Fruit fly (Drosophila melanogaster) whole organism, embryonic: ENCODE measurements around the gene FIG4.

Experiments used
- Ada2b ChIP-seq: fragments of 200-800 bp; sonication (Bioruptor generic); IDR thresholded peaks from 2 replicates; pipeline ENCODE4 v1.3.6; 2022; ENCODE audit warnings: missing biosample characterization, missing genetic modification characterization
- Atf-2 ChIP-seq: fragments of 200-800 bp; sonication (Bioruptor generic); optimal IDR thresholded peaks from 2 replicates; lab custom pipeline; 2016; ENCODE audit warnings: missing biosample characterization, missing genetic modification characterization
- CG11560 ChIP-seq: fragments of 200-800 bp; sonication (Bioruptor generic); IDR thresholded peaks from 3 replicates; pipeline ENCODE4 v1.3.6; 2022; ENCODE audit warnings: missing biosample characterization, missing genetic modification characterization
- CG12744 ChIP-seq: fragments of 200-800 bp; sonication (Bioruptor generic); optimal IDR thresholded peaks from 2 replicates; lab custom pipeline; 2016; ENCODE audit warnings: missing biosample characterization, missing genetic modification characterization
- CG12769 ChIP-seq: fragments of 200-800 bp; sonication (Bioruptor generic); optimal IDR thresholded peaks from 2 replicates; lab custom pipeline; 2019; ENCODE audit warnings: missing biosample characterization, mild to moderate bottlenecking, missing genetic modification characterization, moderate library complexity
- CG13775 ChIP-seq: fragments of 200-800 bp; sonication (Bioruptor generic); optimal IDR thresholded peaks from 3 replicates; lab custom pipeline; 2017; ENCODE audit warnings: missing biosample characterization, mild to moderate bottlenecking, missing genetic modification characterization
- CG1603 ChIP-seq: fragments of 200-800 bp; sonication (Bioruptor generic); optimal IDR thresholded peaks from 2 replicates; lab custom pipeline; 2019; ENCODE audit warnings: missing biosample characterization, mild to moderate bottlenecking, missing genetic modification characterization, moderate library complexity
- CG1832 ChIP-seq: fragments of 200-800 bp; sonication (Bioruptor generic); optimal IDR thresholded peaks from 2 replicates; lab custom pipeline; 2017; ENCODE audit warnings: missing biosample characterization, mild to moderate bottlenecking, missing genetic modification characterization, inconsistent platforms
- CG2116 ChIP-seq: fragments of 200-800 bp; sonication (Bioruptor generic); optimal IDR thresholded peaks from 3 replicates; lab custom pipeline; 2018; ENCODE audit warnings: missing biosample characterization, mild to moderate bottlenecking, missing genetic modification characterization
- CG2875 ChIP-seq: fragments of 200-800 bp; sonication (Bioruptor generic); optimal IDR thresholded peaks from 2 replicates; lab custom pipeline; 2017; ENCODE audit warnings: missing biosample characterization, mild to moderate bottlenecking, missing genetic modification characterization, missing genetic modification reagents
- CG33213 ChIP-seq: fragments of 200-800 bp; sonication (Bioruptor generic); optimal IDR thresholded peaks from 3 replicates; lab custom pipeline; 2016; ENCODE audit warnings: missing biosample characterization, missing genetic modification characterization
- CG4730 ChIP-seq: fragments of 200-800 bp; sonication (Bioruptor generic); IDR thresholded peaks from 2 replicates; pipeline ENCODE4 v1.3.6; 2022; ENCODE audit warnings: missing biosample characterization, missing genetic modification characterization
- CG6791 ChIP-seq: fragments of 200-800 bp; sonication (Bioruptor generic); IDR thresholded peaks from 3 replicates; pipeline ENCODE4 v1.3.6; 2022; ENCODE audit warnings: missing biosample characterization, missing genetic modification characterization; ENCODE audit not compliant: partially characterized antibody
- CG7786 ChIP-seq: fragments of 200-800 bp; sonication (Bioruptor generic); optimal IDR thresholded peaks from 2 replicates; lab custom pipeline; 2016; ENCODE audit warnings: missing biosample characterization, missing genetic modification characterization
- CG7987 ChIP-seq: fragments of 200-800 bp; sonication (Bioruptor generic); optimal IDR thresholded peaks from 2 replicates; lab custom pipeline; 2018; ENCODE audit warnings: missing biosample characterization, mild to moderate bottlenecking, missing genetic modification characterization, moderate library complexity
- CG8388 ChIP-seq: fragments of 200-800 bp; sonication (Bioruptor generic); optimal IDR thresholded peaks from 2 replicates; lab custom pipeline; 2019; ENCODE audit warnings: missing biosample characterization, mild to moderate bottlenecking, missing genetic modification characterization, moderate library complexity
- CG9817 ChIP-seq: fragments of 200-800 bp; sonication (Bioruptor generic); optimal IDR thresholded peaks from 2 replicates; lab custom pipeline; 2018; ENCODE audit warnings: missing biosample characterization, mild to moderate bottlenecking, missing genetic modification characterization, moderate library complexity
- CHES-1-like ChIP-seq: fragments of 200-800 bp; sonication (Bioruptor generic); optimal IDR thresholded peaks from 2 replicates; lab custom pipeline; 2016; ENCODE audit warnings: missing biosample characterization, missing genetic modification characterization
- Dek ChIP-seq: fragments of 200-800 bp; sonication (Bioruptor generic); optimal IDR thresholded peaks from 3 replicates; lab custom pipeline; 2019; ENCODE audit warnings: missing biosample characterization, mild to moderate bottlenecking, missing genetic modification characterization, moderate library complexity
- ERR ChIP-seq: fragments of 200-800 bp; sonication (Bioruptor generic); optimal IDR thresholded peaks from 2 replicates; lab custom pipeline; 2016; ENCODE audit warnings: missing biosample characterization, missing genetic modification characterization
- Eip74EF ChIP-seq, 2 experiments: fragments of 200-800 bp in 1 of 2; fragments of >200 bp in 1 of 2; sonication (Bioruptor generic) in 1 of 2; optimal IDR thresholded peaks; 2 replicates each; lab custom pipeline; 2017 to 2019; ENCODE audit warnings: missing biosample characterization in 2 of 2, missing genetic modification characterization in 2 of 2, mild to moderate bottlenecking in 1 of 2, moderate library complexity in 1 of 2
- Elba2 ChIP-seq: fragments of 200-800 bp; sonication (Bioruptor generic); optimal IDR thresholded peaks from 3 replicates; lab custom pipeline; 2016; ENCODE audit warnings: missing biosample characterization, missing genetic modification characterization
- HmgZ ChIP-seq: fragments of 200-800 bp; sonication (Bioruptor generic); optimal IDR thresholded peaks from 2 replicates; lab custom pipeline; 2018; ENCODE audit warnings: missing biosample characterization, mild to moderate bottlenecking, missing genetic modification characterization
- Lim3 ChIP-seq: fragments of 200-800 bp; sonication (Bioruptor generic); IDR thresholded peaks from 2 replicates; pipeline ENCODE4 v1.3.6; 2022; ENCODE audit warnings: missing biosample characterization, missing genetic modification characterization
- MBD-R2 ChIP-seq: fragments of 200-800 bp; sonication (Bioruptor generic); IDR thresholded peaks from 2 replicates; pipeline ENCODE4 v1.3.6; 2022; ENCODE audit warnings: missing biosample characterization, missing genetic modification characterization
- Max ChIP-seq: fragments of 200-800 bp; sonication (Bioruptor generic); optimal IDR thresholded peaks from 2 replicates; lab custom pipeline; 2016; ENCODE audit warnings: missing biosample characterization, mild to moderate bottlenecking, missing genetic modification characterization
- Nf-YC ChIP-seq: fragments of 200-800 bp; optimal IDR thresholded peaks from 3 replicates; lab custom pipeline; 2019; ENCODE audit warnings: missing biosample characterization, mild to moderate bottlenecking, missing genetic modification characterization, moderate library complexity
- Pdp1 ChIP-seq, 2 experiments: fragments of 200-800 bp; sonication (Bioruptor generic); optimal IDR thresholded peaks; 3 replicates each; lab custom pipeline; 2016; ENCODE audit warnings: missing biosample characterization in 2 of 2, missing genetic modification characterization in 2 of 2, mild to moderate bottlenecking in 1 of 2, moderate library complexity in 1 of 2
- Sin3A ChIP-seq: fragments of >200 bp; optimal IDR thresholded peaks from 2 replicates; lab custom pipeline; 2018
- Six4 ChIP-seq: fragments of 200-800 bp; sonication (Bioruptor generic); optimal IDR thresholded peaks from 2 replicates; lab custom pipeline; 2016; ENCODE audit warnings: missing biosample characterization, missing genetic modification characterization
- Sox100B ChIP-seq: fragments of 200-800 bp; sonication (Bioruptor generic); optimal IDR thresholded peaks from 3 replicates; lab custom pipeline; 2018; ENCODE audit warnings: missing biosample characterization, mild to moderate bottlenecking, missing genetic modification characterization
- Sry-β ChIP-seq: fragments of 200-800 bp; sonication (Bioruptor generic); optimal IDR thresholded peaks from 2 replicates; lab custom pipeline; 2018; ENCODE audit warnings: missing biosample characterization, mild to moderate bottlenecking, missing genetic modification characterization, moderate library complexity
- Tbp ChIP-seq: fragments of >200 bp; optimal IDR thresholded peaks from 2 replicates; lab custom pipeline; 2018; ENCODE audit warnings: missing biosample characterization, missing genetic modification characterization
- corto ChIP-seq: fragments of 200-800 bp; sonication (Bioruptor generic); optimal IDR thresholded peaks from 2 replicates; lab custom pipeline; 2016; ENCODE audit warnings: missing biosample characterization, mild to moderate bottlenecking, missing genetic modification characterization, moderate library complexity
- croc ChIP-seq: fragments of 200-800 bp; sonication (Bioruptor generic); conservative IDR thresholded peaks from 3 replicates; pipeline ENCODE4 v1.3.6; 2022; ENCODE audit warnings: missing biosample characterization, missing genetic modification characterization
- exex ChIP-seq: fragments of 200-800 bp; sonication (Bioruptor generic); optimal IDR thresholded peaks from 4 replicates; lab custom pipeline; 2018; ENCODE audit warnings: missing biosample characterization, mild to moderate bottlenecking, missing genetic modification characterization, moderate library complexity
- gcm2 ChIP-seq: fragments of 200-800 bp; sonication (Bioruptor generic); optimal IDR thresholded peaks from 2 replicates; lab custom pipeline; 2016; ENCODE audit warnings: missing biosample characterization, missing genetic modification characterization
- gsb-n ChIP-seq: fragments of 200-800 bp; sonication (Bioruptor generic); optimal IDR thresholded peaks from 3 replicates; lab custom pipeline; 2018; ENCODE audit warnings: missing biosample characterization, mild to moderate bottlenecking, missing genetic modification characterization
- kah ChIP-seq: fragments of 200-800 bp; sonication (Bioruptor generic); optimal IDR thresholded peaks from 2 replicates; lab custom pipeline; 2018; ENCODE audit warnings: missing biosample characterization, mild to moderate bottlenecking, missing genetic modification characterization
- kni ChIP-seq: fragments of 200-800 bp; sonication (Bioruptor generic); optimal IDR thresholded peaks from 3 replicates; lab custom pipeline; 2017; ENCODE audit warnings: mild to moderate bottlenecking, missing biosample characterization, missing genetic modification reagents, missing genetic modification characterization
- lab ChIP-seq: fragments of 200-800 bp; sonication (Bioruptor generic); optimal IDR thresholded peaks from 3 replicates; lab custom pipeline; 2017; ENCODE audit warnings: missing biosample characterization, missing genetic modification characterization, mild to moderate bottlenecking, moderate library complexity, missing genetic modification reagents
- luna ChIP-seq: fragments of 200-800 bp; sonication (Bioruptor generic); optimal IDR thresholded peaks from 2 replicates; lab custom pipeline; 2016; ENCODE audit warnings: missing biosample characterization, missing genetic modification characterization
- pfk ChIP-seq: fragments of 200-800 bp; sonication (Bioruptor generic); optimal IDR thresholded peaks from 2 replicates; lab custom pipeline; 2018; ENCODE audit warnings: missing biosample characterization, mild to moderate bottlenecking, missing genetic modification characterization, moderate library complexity
- sqz ChIP-seq: fragments of 200-800 bp; sonication (Bioruptor generic); optimal IDR thresholded peaks from 3 replicates; lab custom pipeline; 2018; ENCODE audit warnings: missing biosample characterization, mild to moderate bottlenecking, missing genetic modification characterization
- tna ChIP-seq: fragments of 200-800 bp; sonication (Bioruptor generic); IDR thresholded peaks from 2 replicates; pipeline ENCODE4 v1.3.6; 2022; ENCODE audit warnings: missing biosample characterization, missing genetic modification characterization; ENCODE audit not compliant: partially characterized antibody
- tx ChIP-seq: fragments of 200-800 bp; sonication (Bioruptor generic); optimal IDR thresholded peaks from 2 replicates; lab custom pipeline; 2016; ENCODE audit warnings: missing biosample characterization, missing genetic modification characterization
- zfh2 ChIP-seq: fragments of 200-800 bp; sonication (Bioruptor generic); optimal IDR thresholded peaks from 2 replicates; lab custom pipeline; 2016; ENCODE audit warnings: missing biosample characterization, missing genetic modification characterization

The FIG4 gene

dm6 chr2L:4458119-4459056 lies 6.6 kb upstream of the FIG4 start, which contains the start of gene RpL27A (continued):
- TF ChIP-seq gsb-n (tag; lab: Kevin White, UChicago) (peak; percentile 80), CG2116 (GFP tag; lab: Kevin White, UChicago) (peak; percentile 69), lab (GFP tag; lab: Kevin White, UChicago) (peak; percentile 93), MBD-R2 (GFP tag; lab: Robert Waterston, UW) (peak; percentile 56), CG11560 (tag; lab: Robert Waterston, UW) (no peak; the same call in 2 of the 3 replicates), tna (GFP tag; lab: Robert Waterston, UW) (peak; percentile 44; the same call in 1 of the 2 replicates), zfh2 (GFP tag; lab: Kevin White, UChicago) (peak; percentile 32), CG12769 (tag; lab: Kevin White, UChicago) (peak; percentile 72), CG8388 (GFP tag; lab: Kevin White, UChicago) (peak; percentile 55), ERR (GFP tag; lab: Kevin White, UChicago) (peak; percentile 57), Sox100B (peak; percentile 68), CG9817 (tag; lab: Kevin White, UChicago) (peak; percentile 71), Sin3A (peak; percentile 16), Tbp (no peak), CG1832 (GFP tag; lab: Kevin White, UChicago) (no peak), Eip74EF (GFP tag; optimal IDR thresholded peaks at IDR 0.05; lab: Kevin White, UChicago) (peak in 1 of 2 experiments; percentile 62), CG7786 (GFP tag; lab: Kevin White, UChicago) (peak; percentile 40), CG4730 (peak; percentile 63), Pdp1 (GFP tag; optimal IDR thresholded peaks at IDR 0.05; lab: Kevin White, UChicago) (peak; percentile 29 to 62), CG1603 (tag; lab: Kevin White, UChicago) (peak; percentile 87), Ada2b (GFP tag; lab: Robert Waterston, UW) (peak; percentile 56), Lim3 (no peak), exex (tag; lab: Kevin White, UChicago) (peak; percentile 40), HmgZ (tag; lab: Kevin White, UChicago) (peak; percentile 75), CG33213 (GFP tag; lab: Kevin White, UChicago) (peak; percentile 85), Sry-β (GFP tag; lab: Kevin White, UChicago) (peak; percentile 70), luna (GFP tag; lab: Kevin White, UChicago) (peak; percentile 70), croc (GFP tag; lab: Robert Waterston, UW) (peak; percentile 24; the same call in 1 of the 3 replicates), kah (GFP tag; lab: Kevin White, UChicago) (peak; percentile 81), Dek (tag; lab: Kevin White, UChicago) (peak; percentile 51), pfk (peak; percentile 78), CHES-1-like (GFP tag; lab: Kevin White, UChicago) (peak; percentile 26), corto (GFP tag; lab: Kevin White, UChicago) (no peak), gcm2 (GFP tag; lab: Kevin White, UChicago) (peak; percentile 43), sqz (GFP tag; lab: Kevin White, UChicago) (no peak), Nf-YC (tag; lab: Kevin White, UChicago) (peak; percentile 58), CG12744 (GFP tag; lab: Kevin White, UChicago) (peak; percentile 10), CG7987 (peak; percentile 96), Atf-2 (GFP tag; lab: Kevin White, UChicago) (peak; percentile 60), kni (GFP tag; lab: Kevin White, UChicago) (peak; percentile 63), CG13775 (GFP tag; lab: Kevin White, UChicago) (peak; percentile 82), tx (GFP tag; lab: Kevin White, UChicago) (no peak), CG6791 (peak; percentile 53; the same call in 1 of the 3 replicates), CG2875 (GFP tag; lab: Kevin White, UChicago) (peak; percentile 84), Elba2 (GFP tag; lab: Kevin White, UChicago) (no peak), Max (GFP tag; lab: Kevin White, UChicago) (peak; percentile 75), Six4 (peak; percentile 43)
